Worm (Caenorhabditis elegans) whole organism, midembryonic: ENCODE results near the gene T21D12.7.

Experiments used
- klf-2 ChIP-seq: fragments of 200-800 bp; sonication (Bioruptor generic); conservative IDR thresholded peaks from 2 replicates; pipeline ENCODE4 v1.3.6; 2022; ENCODE audit warnings: missing genetic modification reagents, missing genetic modification characterization, missing compliant biosample characterization
- ref-1 ChIP-seq: fragments of 200-800 bp; sonication (Bioruptor generic); conservative IDR thresholded peaks from 2 replicates; pipeline ENCODE4 v1.3.6; 2022; ENCODE audit warnings: missing genetic modification reagents, missing genetic modification characterization, missing compliant biosample characterization
- tab-1 ChIP-seq: fragments of 200-800 bp; sonication (Bioruptor generic); IDR thresholded peaks from 2 replicates; pipeline ENCODE4 v1.3.6; 2022; ENCODE audit warnings: missing genetic modification characterization, missing compliant biosample characterization
- ztf-23 ChIP-seq: fragments of 200-800 bp; sonication (Bioruptor generic); IDR thresholded peaks from 2 replicates; pipeline ENCODE4 v1.3.6; 2022; ENCODE audit warnings: missing genetic modification reagents, missing genetic modification characterization, missing compliant biosample characterization

ce11 chrIV:290387-290786, 869 bp downstream of the T21D12.7 start:
- TF ChIP-seq ztf-23 (GFP tag; lab: Robert Waterston, UW) (no peak), klf-2 (GFP tag; lab: Robert Waterston, UW) (no peak), ref-1 (no peak), tab-1 (GFP tag; lab: Robert Waterston, UW) (no peak)
